Fruit fly (Drosophila melanogaster) whole organism, embryonic: ENCODE data around the gene mei-P22.

ENCODE experiments used
- ATbp ChIP-seq: fragments of 200-800 bp; sonication (Bioruptor generic); optimal IDR thresholded peaks from 2 replicates; lab custom pipeline; 2017; ENCODE audit warnings: missing biosample characterization, mild to moderate bottlenecking, missing genetic modification characterization, missing genetic modification reagents
- CG10366 ChIP-seq: fragments of 200-800 bp; sonication (Bioruptor generic); IDR thresholded peaks from 2 replicates; pipeline ENCODE4 v1.3.6; 2022; ENCODE audit warnings: missing biosample characterization, missing genetic modification characterization
- CG10462 ChIP-seq: fragments of 200-800 bp; sonication (Bioruptor generic); optimal IDR thresholded peaks from 2 replicates; lab custom pipeline; 2016; ENCODE audit warnings: missing biosample characterization, missing genetic modification characterization
- CG10979 ChIP-seq: fragments of 200-800 bp; sonication (Bioruptor generic); optimal IDR thresholded peaks from 2 replicates; lab custom pipeline; 2018; ENCODE audit warnings: missing biosample characterization, mild to moderate bottlenecking, missing genetic modification characterization, moderate library complexity
- CG11247 ChIP-seq: fragments of 200-800 bp; sonication (Bioruptor generic); IDR thresholded peaks from 2 replicates; pipeline ENCODE4 v1.3.6; 2022; ENCODE audit warnings: missing biosample characterization, missing genetic modification characterization
- CG11723 ChIP-seq: fragments of 200-800 bp; sonication (Bioruptor generic); optimal IDR thresholded peaks from 2 replicates; lab custom pipeline; 2017; ENCODE audit warnings: missing biosample characterization, mild to moderate bottlenecking, missing genetic modification characterization
- CG12744 ChIP-seq: fragments of 200-800 bp; sonication (Bioruptor generic); optimal IDR thresholded peaks from 2 replicates; lab custom pipeline; 2016; ENCODE audit warnings: missing biosample characterization, missing genetic modification characterization
- CG1603 ChIP-seq: fragments of 200-800 bp; sonication (Bioruptor generic); optimal IDR thresholded peaks from 2 replicates; lab custom pipeline; 2019; ENCODE audit warnings: missing biosample characterization, mild to moderate bottlenecking, missing genetic modification characterization, moderate library complexity
- CG1792 ChIP-seq: fragments of 200-800 bp; sonication (Bioruptor generic); optimal IDR thresholded peaks from 2 replicates; lab custom pipeline; 2016; ENCODE audit warnings: missing biosample characterization, missing genetic modification characterization
- CG2202 ChIP-seq: fragments of 200-800 bp; sonication (Bioruptor generic); optimal IDR thresholded peaks from 2 replicates; lab custom pipeline; 2018; ENCODE audit warnings: missing biosample characterization, mild to moderate bottlenecking, missing genetic modification characterization
- CG3065 ChIP-seq: fragments of 200-800 bp; sonication (Bioruptor generic); optimal IDR thresholded peaks from 2 replicates; lab custom pipeline; 2016; ENCODE audit warnings: missing biosample characterization, missing genetic modification characterization
- CG31388 ChIP-seq: fragments of 200-800 bp; sonication (Bioruptor generic); optimal IDR thresholded peaks from 2 replicates; lab custom pipeline; 2016; ENCODE audit warnings: missing biosample characterization, missing genetic modification characterization
- CG3281 ChIP-seq: fragments of 200-800 bp; sonication (Bioruptor generic); optimal IDR thresholded peaks from 3 replicates; lab custom pipeline; 2017; ENCODE audit warnings: missing biosample characterization, mild to moderate bottlenecking, missing genetic modification characterization
- CG3838 ChIP-seq: fragments of 200-800 bp; sonication (Bioruptor generic); optimal IDR thresholded peaks from 3 replicates; lab custom pipeline; 2016; ENCODE audit warnings: missing biosample characterization, missing genetic modification characterization
- CG4617 ChIP-seq: fragments of 200-800 bp; sonication (Bioruptor generic); optimal IDR thresholded peaks from 3 replicates; lab custom pipeline; 2016; ENCODE audit warnings: missing biosample characterization, missing genetic modification characterization, borderline replicate concordance
- CG5180 ChIP-seq: fragments of 200-800 bp; sonication (Bioruptor generic); optimal IDR thresholded peaks from 3 replicates; lab custom pipeline; 2017; ENCODE audit warnings: missing biosample characterization, missing genetic modification characterization, mild to moderate bottlenecking, moderate library complexity, missing genetic modification reagents
- CG7271 ChIP-seq: fragments of 200-800 bp; sonication (Bioruptor generic); optimal IDR thresholded peaks from 2 replicates; lab custom pipeline; 2018; ENCODE audit warnings: missing biosample characterization, mild to moderate bottlenecking, missing genetic modification characterization, moderate library complexity
- CG7839 ChIP-seq: fragments of 200-800 bp; sonication (Bioruptor generic); optimal IDR thresholded peaks from 3 replicates; lab custom pipeline; 2018; ENCODE audit warnings: missing biosample characterization, mild to moderate bottlenecking, missing genetic modification characterization, moderate library complexity
- CG9609 ChIP-seq: fragments of 200-800 bp; sonication (Bioruptor generic); optimal IDR thresholded peaks from 3 replicates; lab custom pipeline; 2016; ENCODE audit warnings: missing biosample characterization, missing genetic modification characterization
- Dref ChIP-seq: fragments of 200-800 bp; sonication (Bioruptor generic); IDR thresholded peaks from 2 replicates; pipeline ENCODE4 v1.3.6; 2022; ENCODE audit warnings: missing biosample characterization, missing genetic modification characterization
- Ets97D ChIP-seq: fragments of 200-800 bp; sonication (Bioruptor generic); optimal IDR thresholded peaks from 3 replicates; lab custom pipeline; 2016; ENCODE audit warnings: missing biosample characterization, missing genetic modification characterization
- Fer1 ChIP-seq: fragments of 200-800 bp; sonication (Bioruptor generic); optimal IDR thresholded peaks from 2 replicates; lab custom pipeline; 2017; ENCODE audit warnings: missing biosample characterization, mild to moderate bottlenecking, missing genetic modification characterization
- H15 ChIP-seq: fragments of 200-800 bp; sonication (Bioruptor generic); IDR thresholded peaks from 3 replicates; pipeline ENCODE4 v1.3.6; 2022; ENCODE audit warnings: missing biosample characterization, missing genetic modification characterization
- HLH4C ChIP-seq: fragments of 200-800 bp; sonication (Bioruptor generic); IDR thresholded peaks from 3 replicates; pipeline ENCODE4 v1.3.6; 2022; ENCODE audit warnings: missing biosample characterization, missing genetic modification characterization; ENCODE audit not compliant: partially characterized antibody
- Hr39 ChIP-seq: fragments of >200 bp; optimal IDR thresholded peaks from 2 replicates; lab custom pipeline; 2017
- Lhr ChIP-seq: fragments of 200-800 bp; sonication (Bioruptor generic); optimal IDR thresholded peaks from 3 replicates; lab custom pipeline; 2017; ENCODE audit warnings: mild to moderate bottlenecking, missing biosample characterization, missing genetic modification reagents, missing genetic modification characterization
- Lpt ChIP-seq: fragments of >200 bp; optimal IDR thresholded peaks from 2 replicates; lab custom pipeline; 2018; ENCODE audit warnings: missing biosample characterization, missing genetic modification characterization
- Nf-YA ChIP-seq: fragments of 200-800 bp; sonication (Bioruptor generic); IDR thresholded peaks from 2 replicates; pipeline ENCODE4 v1.3.6; 2022; ENCODE audit warnings: missing biosample characterization, missing genetic modification characterization
- Oli ChIP-seq: fragments of 200-800 bp; sonication (Bioruptor generic); optimal IDR thresholded peaks from 2 replicates; lab custom pipeline; 2018; ENCODE audit warnings: missing biosample characterization, mild to moderate bottlenecking, missing genetic modification characterization, moderate library complexity
- Scr ChIP-seq: fragments of 200-800 bp; sonication (Bioruptor generic); IDR thresholded peaks from 2 replicates; pipeline ENCODE4 v1.3.6; 2022; ENCODE audit warnings: missing biosample characterization, missing genetic modification characterization; ENCODE audit not compliant: partially characterized antibody
- Sox102F ChIP-seq: fragments of 200-800 bp; sonication (Bioruptor generic); optimal IDR thresholded peaks from 2 replicates; lab custom pipeline; 2018; ENCODE audit warnings: missing biosample characterization, mild to moderate bottlenecking, missing genetic modification characterization, moderate library complexity
- Vsx1 ChIP-seq: fragments of 200-800 bp; sonication (Bioruptor generic); optimal IDR thresholded peaks from 2 replicates; lab custom pipeline; 2017; ENCODE audit warnings: missing biosample characterization, mild to moderate bottlenecking, missing genetic modification characterization, missing genetic modification reagents
- Xrp1 ChIP-seq: fragments of 200-800 bp; sonication (Bioruptor generic); IDR thresholded peaks from 2 replicates; pipeline ENCODE4 v1.3.6; 2022; ENCODE audit warnings: missing biosample characterization, missing genetic modification characterization
- bcd ChIP-seq: fragments of 200-800 bp; sonication (Bioruptor generic); optimal IDR thresholded peaks from 2 replicates; lab custom pipeline; 2017; ENCODE audit warnings: missing biosample characterization, mild to moderate bottlenecking, missing genetic modification characterization
- bigmax ChIP-seq: fragments of 200-800 bp; sonication (Bioruptor generic); optimal IDR thresholded peaks from 2 replicates; lab custom pipeline; 2018; ENCODE audit warnings: missing biosample characterization, mild to moderate bottlenecking, missing genetic modification characterization
- br ChIP-seq: fragments of >200 bp; optimal IDR thresholded peaks from 2 replicates; lab custom pipeline; 2017
- cas ChIP-seq: fragments of 200-800 bp; sonication (Bioruptor generic); IDR thresholded peaks from 2 replicates; pipeline ENCODE4 v1.3.6; 2022; ENCODE audit warnings: missing biosample characterization, missing genetic modification characterization
- eyg ChIP-seq: fragments of 200-800 bp; sonication (Bioruptor generic); optimal IDR thresholded peaks from 3 replicates; lab custom pipeline; 2016; ENCODE audit warnings: missing biosample characterization, missing genetic modification characterization
- fd3F ChIP-seq: fragments of 200-800 bp; sonication (Bioruptor generic); optimal IDR thresholded peaks from 2 replicates; lab custom pipeline; 2018; ENCODE audit warnings: missing biosample characterization, mild to moderate bottlenecking, missing genetic modification characterization, moderate library complexity
- fd96Cb ChIP-seq: fragments of 200-800 bp; sonication (Bioruptor generic); optimal IDR thresholded peaks from 2 replicates; lab custom pipeline; 2018; ENCODE audit warnings: missing biosample characterization, mild to moderate bottlenecking, missing genetic modification characterization, moderate library complexity
- gcm ChIP-seq: fragments of 200-800 bp; sonication (Bioruptor generic); optimal IDR thresholded peaks from 2 replicates; lab custom pipeline; 2019; ENCODE audit warnings: missing biosample characterization, mild to moderate bottlenecking, missing genetic modification characterization, moderate library complexity
- grn ChIP-seq: fragments of 200-800 bp; sonication (Bioruptor generic); optimal IDR thresholded peaks from 3 replicates; lab custom pipeline; 2017; ENCODE audit warnings: missing biosample characterization, missing genetic modification characterization
- gsb-n ChIP-seq: fragments of 200-800 bp; sonication (Bioruptor generic); optimal IDR thresholded peaks from 3 replicates; lab custom pipeline; 2018; ENCODE audit warnings: missing biosample characterization, mild to moderate bottlenecking, missing genetic modification characterization
- hbn ChIP-seq: fragments of 200-800 bp; sonication (Bioruptor generic); IDR thresholded peaks from 2 replicates; pipeline ENCODE4 v1.3.6; 2022; ENCODE audit warnings: missing biosample characterization, missing genetic modification characterization; ENCODE audit not compliant: partially characterized antibody
- ind ChIP-seq: fragments of 200-800 bp; sonication (Bioruptor generic); optimal IDR thresholded peaks from 3 replicates; lab custom pipeline; 2016; ENCODE audit warnings: missing biosample characterization, missing genetic modification characterization
- nerfin-2 ChIP-seq: fragments of 200-800 bp; sonication (Bioruptor generic); IDR thresholded peaks from 2 replicates; pipeline ENCODE4 v1.3.6; 2022; ENCODE audit warnings: missing biosample characterization, missing genetic modification characterization; ENCODE audit not compliant: partially characterized antibody
- nom ChIP-seq: fragments of 200-800 bp; sonication (Bioruptor generic); optimal IDR thresholded peaks from 2 replicates; lab custom pipeline; 2017; ENCODE audit warnings: missing biosample characterization, missing genetic modification characterization, mild to moderate bottlenecking, moderate library complexity, missing genetic modification reagents
- slou ChIP-seq: fragments of 200-800 bp; sonication (Bioruptor generic); optimal IDR thresholded peaks from 3 replicates; lab custom pipeline; 2016; ENCODE audit warnings: missing biosample characterization, missing genetic modification characterization
- vfl ChIP-seq: fragments of 200-800 bp; sonication (Bioruptor generic); optimal IDR thresholded peaks from 2 replicates; lab custom pipeline; 2016; ENCODE audit warnings: missing biosample characterization, missing genetic modification characterization
- vvl ChIP-seq: fragments of 200-800 bp; sonication (Bioruptor generic); IDR thresholded peaks from 2 replicates; pipeline ENCODE4 v1.3.6; 2022; ENCODE audit warnings: missing biosample characterization, missing genetic modification characterization
- zf30C ChIP-seq: fragments of 200-800 bp; sonication (Bioruptor generic); optimal IDR thresholded peaks from 3 replicates; lab custom pipeline; 2018; ENCODE audit warnings: missing biosample characterization, mild to moderate bottlenecking, missing genetic modification characterization

The mei-P22 gene

dm6 chr3L:7250469-7250868 lies 6.3 kb downstream of the mei-P22 start, which contains the start of gene MED4 (continued):
- TF ChIP-seq CG11723 (GFP tag; lab: Kevin White, UChicago): peak; percentile 36
- TF ChIP-seq grn (GFP tag; lab: Kevin White, UChicago): no peak
- TF ChIP-seq CG10979 (tag; lab: Kevin White, UChicago): peak; percentile 69
- peak; percentile 58 for TF ChIP-seq CG3065 (GFP tag; lab: Kevin White, UChicago)
- TF ChIP-seq CG11247: peak; percentile 71
- peak; percentile 70 for TF ChIP-seq bcd (GFP tag; lab: Kevin White, UChicago)
- peak; percentile 79 for TF ChIP-seq Xrp1
- TF ChIP-seq nerfin-2: no peak
- TF ChIP-seq vfl: peak; percentile 51
- TF ChIP-seq CG3838: peak; percentile 40
- peak; percentile 65 for TF ChIP-seq gsb-n (tag; lab: Kevin White, UChicago)
- TF ChIP-seq br (lab: Kevin White, UChicago): no peak
- TF ChIP-seq CG2202: peak; percentile 65
- TF ChIP-seq CG9609 (GFP tag; lab: Kevin White, UChicago): peak; percentile 87
- peak; percentile 58 for TF ChIP-seq CG1792 (GFP tag; lab: Kevin White, UChicago)
- TF ChIP-seq Oli (tag; lab: Kevin White, UChicago): peak; percentile 71
- peak; percentile 69 for TF ChIP-seq CG12744
- TF ChIP-seq Sox102F (GFP tag; lab: Kevin White, UChicago): peak; percentile 75
- TF ChIP-seq hbn (GFP tag; lab: Robert Waterston, UW): no peak
- peak; percentile 73 for TF ChIP-seq CG3281 (GFP tag; lab: Kevin White, UChicago)
- no peak for TF ChIP-seq HLH4C (GFP tag; lab: Robert Waterston, UW)
- TF ChIP-seq Fer1 (GFP tag; lab: Kevin White, UChicago): peak; percentile 86
- peak; percentile 85 for TF ChIP-seq Lhr (GFP tag; lab: Kevin White, UChicago)
- TF ChIP-seq ATbp (GFP tag; lab: Kevin White, UChicago): no peak
- TF ChIP-seq CG31388 (GFP tag; lab: Kevin White, UChicago): no peak
- TF ChIP-seq ind: peak; percentile 84
- peak; percentile 43 for TF ChIP-seq Dref
- TF ChIP-seq nom: no peak
- peak; percentile 93 for TF ChIP-seq CG4617 (GFP tag; lab: Kevin White, UChicago)
- no peak for TF ChIP-seq Vsx1 (GFP tag; lab: Kevin White, UChicago)
- TF ChIP-seq CG10366: peak; percentile 81
- TF ChIP-seq eyg (GFP tag; lab: Kevin White, UChicago): peak; percentile 71
- no peak for TF ChIP-seq Hr39
- peak; percentile 97 for TF ChIP-seq zf30C (GFP tag; lab: Kevin White, UChicago)
- peak; percentile 21 for TF ChIP-seq CG10462 (GFP tag; lab: Kevin White, UChicago)
- TF ChIP-seq cas (GFP tag; lab: Robert Waterston, UW): no peak
- peak; percentile 88 for TF ChIP-seq vvl (GFP tag; lab: Robert Waterston, UW)
- peak; percentile 72 for TF ChIP-seq fd3F (GFP tag; lab: Kevin White, UChicago)
- TF ChIP-seq Nf-YA (GFP tag; lab: Robert Waterston, UW): no peak
- TF ChIP-seq Scr (GFP tag; lab: Robert Waterston, UW): no peak
- no peak for TF ChIP-seq CG5180
- TF ChIP-seq CG7839 (tag; lab: Kevin White, UChicago): peak; percentile 77
- TF ChIP-seq H15: peak; percentile 66; the same call in 2 of the 3 replicates
- TF ChIP-seq fd96Cb (tag; lab: Kevin White, UChicago): peak; percentile 61
- no peak for TF ChIP-seq bigmax
- peak; percentile 84 for TF ChIP-seq Ets97D (GFP tag; lab: Kevin White, UChicago)
- TF ChIP-seq CG7271 (tag; lab: Kevin White, UChicago): no peak
- peak; percentile 64 for TF ChIP-seq gcm (GFP tag; lab: Kevin White, UChicago)
- TF ChIP-seq CG1603 (tag; lab: Kevin White, UChicago): peak; percentile 88
- no peak for TF ChIP-seq Lpt (GFP tag; lab: Kevin White, UChicago)
- TF ChIP-seq slou (GFP tag; lab: Kevin White, UChicago): peak; percentile 58
